Fruit fly (Drosophila melanogaster): ENCODE data around the gene CG17777.

dm6 chrX:2203766-2204165 lies 17.1 kb downstream of the CG17777 start, which contains the start of gene FarO:
- TF ChIP-seq CG12768 (GFP tag; optimal IDR thresholded peaks at IDR 0.05) (no peak), Crg-1 (GFP tag; optimal IDR thresholded peaks at IDR 0.05) (no peak), kay (GFP tag; ENCODE audit: borderline replicate concordance) (no peak), CG33017 (tag; optimal IDR thresholded peaks at IDR 0.05) (no peak), cic (GFP tag; optimal IDR thresholded peaks at IDR 0.05) (no peak), CG14711 (tag; optimal IDR thresholded peaks at IDR 0.05) (no peak), toe (GFP tag; optimal IDR thresholded peaks at IDR 0.05) (no peak), Clk (GFP tag; optimal IDR thresholded peaks at IDR 0.05) (no peak), CG5204 (GFP tag; optimal IDR thresholded peaks at IDR 0.05) (no peak), Mnt (GFP tag; optimal IDR thresholded peaks at IDR 0.05) (no peak), ovo (GFP tag; optimal IDR thresholded peaks at IDR 0.05) (no peak), CG1620 (GFP tag; optimal IDR thresholded peaks at IDR 0.05) (no peak)
